Fruit fly (Drosophila melanogaster) whole organism, embryonic: Measurements from ENCODE around the gene lgs.

Source experiments
- Awh ChIP-seq: fragments of 200-800 bp; sonication (Bioruptor generic); IDR thresholded peaks from 2 replicates; pipeline ENCODE4, ENCODE4 v1.3.6; 2022; ENCODE audit warnings: missing biosample characterization, missing genetic modification characterization
- B-H1 ChIP-seq: fragments of 200-800 bp; sonication (Bioruptor generic); IDR thresholded peaks from 3 replicates; pipeline ENCODE4 v1.3.6; 2022; ENCODE audit warnings: missing biosample characterization, missing genetic modification characterization
- Bdp1 ChIP-seq: fragments of 200-800 bp; sonication (Bioruptor generic); optimal IDR thresholded peaks from 3 replicates; lab custom pipeline; 2016; ENCODE audit warnings: missing biosample characterization, missing genetic modification characterization
- Blimp-1 ChIP-seq: fragments of 200-800 bp; sonication (Bioruptor generic); optimal IDR thresholded peaks from 3 replicates; lab custom pipeline; 2018; ENCODE audit warnings: missing biosample characterization, missing genetic modification characterization, mild to moderate bottlenecking, moderate library complexity, missing genetic modification reagents
- CG10209 ChIP-seq: fragments of 200-800 bp; sonication (Bioruptor generic); optimal IDR thresholded peaks from 3 replicates; lab custom pipeline; 2017; ENCODE audit warnings: missing biosample characterization, mild to moderate bottlenecking, missing genetic modification characterization, missing genetic modification reagents
- CG11723 ChIP-seq: fragments of 200-800 bp; sonication (Bioruptor generic); optimal IDR thresholded peaks from 2 replicates; lab custom pipeline; 2017; ENCODE audit warnings: missing biosample characterization, mild to moderate bottlenecking, missing genetic modification characterization
- CG12391 ChIP-seq: fragments of 200-800 bp; sonication (Bioruptor generic); optimal IDR thresholded peaks from 3 replicates; lab custom pipeline; 2018; ENCODE audit warnings: missing biosample characterization, mild to moderate bottlenecking, missing genetic modification characterization, moderate library complexity
- CG13287 ChIP-seq: fragments of 200-800 bp; sonication (Bioruptor generic); IDR thresholded peaks from 2 replicates; pipeline ENCODE4 v1.3.6; 2022; ENCODE audit warnings: missing biosample characterization, missing genetic modification characterization; ENCODE audit not compliant: partially characterized antibody
- CG13424 ChIP-seq: fragments of 200-800 bp; sonication (Bioruptor generic); optimal IDR thresholded peaks from 2 replicates; lab custom pipeline; 2019; ENCODE audit warnings: missing biosample characterization, mild to moderate bottlenecking, missing genetic modification characterization, moderate library complexity
- CG14965 ChIP-seq: fragments of 200-800 bp; sonication (Bioruptor generic); optimal IDR thresholded peaks from 2 replicates; lab custom pipeline; 2016; ENCODE audit warnings: missing biosample characterization, missing genetic modification characterization, borderline replicate concordance
- CG15696 ChIP-seq: fragments of 200-800 bp; sonication (Bioruptor generic); optimal IDR thresholded peaks from 2 replicates; lab custom pipeline; 2019; ENCODE audit warnings: missing biosample characterization, mild to moderate bottlenecking, missing genetic modification characterization, moderate library complexity
- CG16779 ChIP-seq: fragments of 200-800 bp; sonication (Bioruptor generic); IDR thresholded peaks from 2 replicates; pipeline ENCODE4 v1.3.6; 2022; ENCODE audit warnings: missing biosample characterization, missing genetic modification characterization
- CG17612 ChIP-seq: fragments of 200-800 bp; sonication (Bioruptor generic); IDR thresholded peaks from 2 replicates; pipeline ENCODE4 v1.3.6; 2022; ENCODE audit warnings: missing biosample characterization, missing genetic modification characterization
- CG18011 ChIP-seq: fragments of 200-800 bp; sonication (Bioruptor generic); optimal IDR thresholded peaks from 2 replicates; lab custom pipeline; 2017; ENCODE audit warnings: missing biosample characterization, missing genetic modification characterization, mild to moderate bottlenecking, moderate library complexity, missing genotype
- CG18262 ChIP-seq: fragments of 200-800 bp; optimal IDR thresholded peaks from 3 replicates; lab custom pipeline; 2019; ENCODE audit warnings: missing biosample characterization, mild to moderate bottlenecking, missing genetic modification characterization, moderate library complexity
- CG2875 ChIP-seq: fragments of 200-800 bp; sonication (Bioruptor generic); optimal IDR thresholded peaks from 2 replicates; lab custom pipeline; 2017; ENCODE audit warnings: missing biosample characterization, mild to moderate bottlenecking, missing genetic modification characterization, missing genetic modification reagents
- CG3065 ChIP-seq: fragments of 200-800 bp; sonication (Bioruptor generic); optimal IDR thresholded peaks from 2 replicates; lab custom pipeline; 2016; ENCODE audit warnings: missing biosample characterization, missing genetic modification characterization
- CG4282 ChIP-seq: fragments of 200-800 bp; sonication (Bioruptor generic); optimal IDR thresholded peaks from 2 replicates; lab custom pipeline; 2016; ENCODE audit warnings: missing biosample characterization, missing genetic modification characterization
- CG9437 ChIP-seq: fragments of 200-800 bp; sonication (Bioruptor generic); optimal IDR thresholded peaks from 2 replicates; lab custom pipeline; 2018; ENCODE audit warnings: missing biosample characterization, mild to moderate bottlenecking, missing genetic modification characterization
- CHES-1-like ChIP-seq: fragments of 200-800 bp; sonication (Bioruptor generic); optimal IDR thresholded peaks from 2 replicates; lab custom pipeline; 2016; ENCODE audit warnings: missing biosample characterization, missing genetic modification characterization
- CoRest ChIP-seq: fragments of 200-800 bp; sonication (Bioruptor generic); optimal IDR thresholded peaks from 3 replicates; lab custom pipeline; 2018; ENCODE audit warnings: missing biosample characterization, mild to moderate bottlenecking, missing genetic modification characterization, moderate library complexity
- Gsc ChIP-seq: fragments of 200-800 bp; sonication (Bioruptor generic); IDR thresholded peaks from 2 replicates; pipeline ENCODE4 v1.3.6; 2022; ENCODE audit warnings: missing biosample characterization, missing genetic modification characterization
- HHEX ChIP-seq: fragments of 200-800 bp; sonication (Bioruptor generic); optimal IDR thresholded peaks from 3 replicates; lab custom pipeline; 2017; ENCODE audit warnings: missing biosample characterization, mild to moderate bottlenecking, missing genetic modification characterization, missing genetic modification reagents
- Mes4 ChIP-seq: fragments of 200-800 bp; sonication (Bioruptor generic); optimal IDR thresholded peaks from 2 replicates; lab custom pipeline; 2016; ENCODE audit warnings: missing biosample characterization, missing genetic modification characterization
- NC2β ChIP-seq: fragments of 200-800 bp; sonication (Bioruptor generic); optimal IDR thresholded peaks from 2 replicates; lab custom pipeline; 2016; ENCODE audit warnings: missing biosample characterization, missing genetic modification characterization
- NFAT ChIP-seq: fragments of 200-800 bp; sonication (Bioruptor generic); IDR thresholded peaks from 2 replicates; pipeline ENCODE4 v1.3.6; 2022; ENCODE audit warnings: missing biosample characterization, missing genetic modification characterization
- Ptx1 ChIP-seq: fragments of 200-800 bp; sonication (Bioruptor generic); IDR thresholded peaks from 2 replicates; pipeline ENCODE4 v1.3.6; 2022; ENCODE audit warnings: missing biosample characterization, missing genetic modification characterization
- bigmax ChIP-seq: fragments of 200-800 bp; sonication (Bioruptor generic); optimal IDR thresholded peaks from 2 replicates; lab custom pipeline; 2018; ENCODE audit warnings: missing biosample characterization, mild to moderate bottlenecking, missing genetic modification characterization
- dimm ChIP-seq: fragments of 200-800 bp; sonication (Bioruptor generic); IDR thresholded peaks from 2 replicates; pipeline ENCODE4 v1.3.6; 2022; ENCODE audit warnings: missing biosample characterization, missing genetic modification characterization
- dmrt11E ChIP-seq: fragments of 200-800 bp; sonication (Bioruptor generic); optimal IDR thresholded peaks from 3 replicates; lab custom pipeline; 2018; ENCODE audit warnings: missing biosample characterization, mild to moderate bottlenecking, missing genetic modification characterization, moderate library complexity
- dysf ChIP-seq: fragments of 200-800 bp; sonication (Bioruptor generic); IDR thresholded peaks from 3 replicates; pipeline ENCODE4 v1.3.6; 2022; ENCODE audit warnings: missing biosample characterization, missing genetic modification characterization
- en ChIP-seq: fragments of 200-800 bp; sonication (Bioruptor generic); optimal IDR thresholded peaks from 2 replicates; lab custom pipeline; 2016; ENCODE audit warnings: missing biosample characterization, missing genetic modification characterization
- eve ChIP-seq, 2 experiments: fragments of >200 bp; optimal IDR thresholded peaks; 2 replicates each; lab custom pipeline; 2017; ENCODE audit warnings: missing biosample characterization in 2 of 2, missing genetic modification characterization in 2 of 2
- ftz-f1 ChIP-seq: fragments of 200-800 bp; sonication (Bioruptor generic); optimal IDR thresholded peaks from 2 replicates; lab custom pipeline; 2016; ENCODE audit warnings: missing biosample characterization, missing genetic modification characterization
- h ChIP-seq: fragments of >200 bp; optimal IDR thresholded peaks from 2 replicates; lab custom pipeline; 2017
- ken ChIP-seq: fragments of 200-800 bp; sonication (Bioruptor generic); IDR thresholded peaks from 3 replicates; pipeline ENCODE4 v1.3.6; 2022; ENCODE audit warnings: missing biosample characterization, missing genetic modification characterization
- kni ChIP-seq: fragments of 200-800 bp; sonication (Bioruptor generic); optimal IDR thresholded peaks from 3 replicates; lab custom pipeline; 2017; ENCODE audit warnings: mild to moderate bottlenecking, missing biosample characterization, missing genetic modification reagents, missing genetic modification characterization
- mld ChIP-seq: fragments of 200-800 bp; sonication (Bioruptor generic); IDR thresholded peaks from 3 replicates; pipeline ENCODE4 v1.3.6; 2022; ENCODE audit warnings: missing biosample characterization, missing genetic modification characterization; ENCODE audit not compliant: partially characterized antibody
- peb ChIP-seq: fragments of 200-800 bp; sonication (Bioruptor generic); IDR thresholded peaks from 2 replicates; pipeline ENCODE4 v1.3.6; 2022; ENCODE audit warnings: missing biosample characterization, missing genetic modification characterization
- pfk ChIP-seq: fragments of 200-800 bp; sonication (Bioruptor generic); optimal IDR thresholded peaks from 2 replicates; lab custom pipeline; 2018; ENCODE audit warnings: missing biosample characterization, mild to moderate bottlenecking, missing genetic modification characterization, moderate library complexity
- phol ChIP-seq: fragments of 200-800 bp; sonication (Bioruptor generic); optimal IDR thresholded peaks from 3 replicates; lab custom pipeline; 2018; ENCODE audit warnings: missing biosample characterization, mild to moderate bottlenecking, missing genetic modification characterization, moderate library complexity
- ranshi ChIP-seq: fragments of 200-800 bp; sonication (Bioruptor generic); IDR thresholded peaks from 2 replicates; pipeline ENCODE4 v1.3.6; 2022; ENCODE audit warnings: missing biosample characterization, missing genetic modification characterization
- scrt ChIP-seq: fragments of 200-800 bp; sonication (Bioruptor generic); optimal IDR thresholded peaks from 2 replicates; lab custom pipeline; 2018; ENCODE audit warnings: missing biosample characterization, mild to moderate bottlenecking, missing genetic modification characterization, moderate library complexity
- shn ChIP-seq: fragments of 200-800 bp; sonication (Bioruptor generic); optimal IDR thresholded peaks from 3 replicates; lab custom pipeline; 2016; ENCODE audit warnings: missing biosample characterization, missing genetic modification characterization
- sim ChIP-seq: fragments of 200-800 bp; sonication (Bioruptor generic); IDR thresholded peaks from 2 replicates; pipeline ENCODE4 v1.3.6; 2022; ENCODE audit warnings: missing biosample characterization, missing genetic modification characterization
- slbo ChIP-seq: fragments of 200-800 bp; sonication (Bioruptor generic); IDR thresholded peaks from 2 replicates; pipeline ENCODE4 v1.3.6; 2022; ENCODE audit warnings: missing biosample characterization, missing genetic modification characterization
- sqz ChIP-seq: fragments of 200-800 bp; sonication (Bioruptor generic); optimal IDR thresholded peaks from 3 replicates; lab custom pipeline; 2018; ENCODE audit warnings: missing biosample characterization, mild to moderate bottlenecking, missing genetic modification characterization
- sr ChIP-seq: fragments of 200-800 bp; sonication (Bioruptor generic); IDR thresholded peaks from 3 replicates; pipeline ENCODE4 v1.3.6; 2022; ENCODE audit warnings: missing biosample characterization, missing genetic modification characterization
- tin ChIP-seq: fragments of 200-800 bp; sonication (Bioruptor generic); optimal IDR thresholded peaks from 3 replicates; lab custom pipeline; 2016; ENCODE audit warnings: missing biosample characterization, missing genetic modification characterization
- tna ChIP-seq: fragments of 200-800 bp; sonication (Bioruptor generic); IDR thresholded peaks from 2 replicates; pipeline ENCODE4 v1.3.6; 2022; ENCODE audit warnings: missing biosample characterization, missing genetic modification characterization; ENCODE audit not compliant: partially characterized antibody
- z ChIP-seq: fragments of 200-800 bp; sonication (Bioruptor generic); IDR thresholded peaks from 3 replicates; pipeline ENCODE4 v1.3.6; 2022; ENCODE audit warnings: missing biosample characterization, missing genetic modification characterization
- zf30C ChIP-seq: fragments of 200-800 bp; sonication (Bioruptor generic); optimal IDR thresholded peaks from 3 replicates; lab custom pipeline; 2018; ENCODE audit warnings: missing biosample characterization, mild to moderate bottlenecking, missing genetic modification characterization

Gene lgs

dm6 chr4:406843-407242, 36.9 kb downstream of the lgs start (continued):
- TF ChIP-seq slbo (GFP tag; lab: Robert Waterston, UW) (no peak), shn (no peak), CG17612 (GFP tag; lab: Robert Waterston, UW) (no peak), CG13287 (GFP tag; lab: Robert Waterston, UW) (no peak; the same call in 1 of the 2 replicates), z (GFP tag; lab: Robert Waterston, UW) (no peak), CG14965 (GFP tag; lab: Kevin White, UChicago) (peak; percentile 87), CG16779 (GFP tag; lab: Robert Waterston, UW) (no peak), Bdp1 (no peak), scrt (GFP tag; lab: Kevin White, UChicago) (no peak), eve (GFP tag; optimal IDR thresholded peaks at IDR 0.05; lab: Kevin White, UChicago) (peak in 1 of 2 experiments; percentile 28), NFAT (GFP tag; lab: Robert Waterston, UW) (no peak), kni (no peak), tin (GFP tag; lab: Kevin White, UChicago) (peak; percentile 30), CoRest (tag; lab: Kevin White, UChicago) (peak; percentile 47), CG3065 (no peak), HHEX (GFP tag; lab: Kevin White, UChicago) (no peak), Gsc (no peak), Awh (GFP tag; lab: Robert Waterston, UW) (no peak), Ptx1 (GFP tag; lab: Robert Waterston, UW) (no peak), dimm (GFP tag; lab: Robert Waterston, UW) (no peak), CG18011 (no peak), phol (tag; lab: Kevin White, UChicago) (peak; percentile 48), CG11723 (no peak), CG2875 (peak; percentile 15), ken (GFP tag; lab: Robert Waterston, UW) (no peak), tna (GFP tag; lab: Robert Waterston, UW) (no peak), B-H1 (GFP tag; lab: Robert Waterston, UW) (no peak), CG4282 (GFP tag; lab: Kevin White, UChicago) (no peak), CG15696 (tag; lab: Kevin White, UChicago) (peak; percentile 57), h (lab: Kevin White, UChicago) (no peak), CG9437 (GFP tag; lab: Kevin White, UChicago) (no peak), bigmax (GFP tag; lab: Kevin White, UChicago) (no peak), CHES-1-like (no peak), Blimp-1 (GFP tag; lab: Kevin White, UChicago) (no peak), sim (no peak), pfk (GFP tag; lab: Kevin White, UChicago) (no peak), mld (GFP tag; lab: Robert Waterston, UW) (no peak), ftz-f1 (GFP tag; lab: Kevin White, UChicago) (no peak), en (GFP tag; lab: Kevin White, UChicago) (peak; percentile 3), NC2β (GFP tag; lab: Kevin White, UChicago) (peak; percentile 62), dmrt11E (tag; lab: Kevin White, UChicago) (peak; percentile 45), ranshi (GFP tag; lab: Robert Waterston, UW) (no peak), sqz (peak; percentile 60), sr (GFP tag; lab: Robert Waterston, UW) (no peak), Mes4 (GFP tag; lab: Kevin White, UChicago) (no peak), CG10209 (GFP tag; lab: Kevin White, UChicago) (peak; percentile 18), CG12391 (tag; lab: Kevin White, UChicago) (no peak), dysf (GFP tag; lab: Robert Waterston, UW) (no peak; the same call in 2 of the 3 replicates), CG13424 (tag; lab: Kevin White, UChicago) (peak; percentile 24), peb (GFP tag; lab: Robert Waterston, UW) (no peak), CG18262 (peak; percentile 49), zf30C (GFP tag; lab: Kevin White, UChicago) (no peak)
